Worm (Caenorhabditis elegans) whole organism, midembryonic: ENCODE results near the gene fbxb-43.

ENCODE experiments used
- T22C8.4 ChIP-seq: fragments of 200-800 bp; sonication (Bioruptor generic); IDR thresholded peaks from 2 replicates; pipeline ENCODE4 v1.3.6; 2022; ENCODE audit warnings: missing genetic modification characterization, missing compliant biosample characterization
- cog-1 ChIP-seq: sonication (generic microtip); optimal IDR thresholded peaks from 2 replicates; lab custom pipeline; 2016; ENCODE audit warnings: missing genetic modification characterization, missing compliant biosample characterization
- flt-1 ChIP-seq: fragments of 200-800 bp; sonication (Bioruptor generic); IDR thresholded peaks from 2 replicates; pipeline ENCODE4 v1.3.6; 2022; ENCODE audit warnings: missing genetic modification characterization, missing compliant biosample characterization
- klf-2 ChIP-seq: fragments of 200-800 bp; sonication (Bioruptor generic); conservative IDR thresholded peaks from 2 replicates; pipeline ENCODE4 v1.3.6; 2022; ENCODE audit warnings: missing genetic modification reagents, missing genetic modification characterization, missing compliant biosample characterization
- med-1 ChIP-seq: sonication (generic microtip); optimal IDR thresholded peaks from 2 replicates; lab custom pipeline; 2017; ENCODE audit warnings: missing genetic modification characterization, mild to moderate bottlenecking, missing compliant biosample characterization, antibody characterized with exemption, missing genetic modification reagents; ENCODE audit not compliant: insufficient read depth
- ref-1 ChIP-seq: fragments of 200-800 bp; sonication (Bioruptor generic); conservative IDR thresholded peaks from 2 replicates; pipeline ENCODE4 v1.3.6; 2022; ENCODE audit warnings: missing genetic modification reagents, missing genetic modification characterization, missing compliant biosample characterization
- tab-1 ChIP-seq: fragments of 200-800 bp; sonication (Bioruptor generic); IDR thresholded peaks from 2 replicates; pipeline ENCODE4 v1.3.6; 2022; ENCODE audit warnings: missing genetic modification characterization, missing compliant biosample characterization
- ztf-23 ChIP-seq: fragments of 200-800 bp; sonication (Bioruptor generic); IDR thresholded peaks from 2 replicates; pipeline ENCODE4 v1.3.6; 2022; ENCODE audit warnings: missing genetic modification reagents, missing genetic modification characterization, missing compliant biosample characterization
- ztf-29 ChIP-seq: fragments of 200-800 bp; sonication (Bioruptor generic); IDR thresholded peaks from 2 replicates; pipeline ENCODE4 v1.3.6; 2022; ENCODE audit warnings: missing genetic modification reagents, missing genetic modification characterization, missing compliant biosample characterization

The fbxb-43 gene

ce11 chrII:1535931-1536330, at the start of gene fbxb-43:
Gene fbxb-43 (plus strand): TSS chrII:1536231.
- TF ChIP-seq med-1 (GFP tag; lab: Kevin White, UChicago) (no peak), ref-1 (GFP tag; lab: Robert Waterston, UW) (no peak), ztf-23 (GFP tag; lab: Robert Waterston, UW) (no peak), flt-1 (no peak), T22C8.4 (GFP tag; lab: Robert Waterston, UW) (no peak), klf-2 (GFP tag; lab: Robert Waterston, UW) (no peak), tab-1 (GFP tag; lab: Robert Waterston, UW) (no peak), ztf-29 (no peak), cog-1 (tag; lab: Kevin White, UChicago) (no peak)

ce11 chrII:1490813-1491212, 45.2 kb upstream of the fbxb-43 start:
- TF ChIP-seq T22C8.4 (GFP tag; lab: Robert Waterston, UW) (no peak), med-1 (GFP tag; lab: Kevin White, UChicago) (no peak), cog-1 (tag; lab: Kevin White, UChicago) (no peak), tab-1 (GFP tag; lab: Robert Waterston, UW) (no peak), ref-1 (GFP tag; lab: Robert Waterston, UW) (no peak), flt-1 (no peak), klf-2 (GFP tag; lab: Robert Waterston, UW) (no peak), ztf-23 (GFP tag; lab: Robert Waterston, UW) (no peak), ztf-29 (no peak)

ce11 chrII:1500286-1500840, 35.7 kb upstream of the fbxb-43 start, which contains the start of gene emc-1:
Gene emc-1 (minus strand): TSS chrII:1500330.
- TF ChIP-seq cog-1 (tag; lab: Kevin White, UChicago), result no peak
- peak; percentile 19; the same call in 1 of the 2 replicates for TF ChIP-seq ztf-23 (GFP tag; lab: Robert Waterston, UW)

ce11 chrII:1500959-1501358, 35.1 kb upstream of the fbxb-43 start:
- TF ChIP-seq T22C8.4 (GFP tag; lab: Robert Waterston, UW) (no peak), flt-1 (no peak), med-1 (GFP tag; lab: Kevin White, UChicago) (no peak), ref-1 (GFP tag; lab: Robert Waterston, UW) (no peak), ztf-29 (no peak), ztf-23 (GFP tag; lab: Robert Waterston, UW) (no peak), tab-1 (GFP tag; lab: Robert Waterston, UW) (no peak), cog-1 (tag; lab: Kevin White, UChicago) (no peak), klf-2 (GFP tag; lab: Robert Waterston, UW) (no peak)

- peak; percentile 28; the same call in 1 of the 2 replicates for TF ChIP-seq tab-1 (GFP tag; lab: Robert Waterston, UW)
- 0 out of 2 replicates have a peak, but pooled peaks have one; percentile 20 for TF ChIP-seq flt-1
- no peak for TF ChIP-seq klf-2 (GFP tag; lab: Robert Waterston, UW)
- TF ChIP-seq ztf-23 (GFP tag; lab: Robert Waterston, UW), result no peak
- TF ChIP-seq T22C8.4 (GFP tag; lab: Robert Waterston, UW), result no peak
- TF ChIP-seq cog-1 (tag; lab: Kevin White, UChicago), result no peak
- no peak for TF ChIP-seq med-1 (GFP tag; lab: Kevin White, UChicago)
- no peak for TF ChIP-seq ref-1 (GFP tag; lab: Robert Waterston, UW)
- no peak for TF ChIP-seq ztf-29
Observed at ce11 chrII:1501614-1502355, 34.2 kb upstream of the fbxb-43 start.

- TF ChIP-seq tab-1 (GFP tag; lab: Robert Waterston, UW) (no peak), flt-1 (no peak), ref-1 (GFP tag; lab: Robert Waterston, UW) (no peak), ztf-23 (GFP tag; lab: Robert Waterston, UW) (no peak), ztf-29 (no peak), cog-1 (tag; lab: Kevin White, UChicago) (no peak), med-1 (GFP tag; lab: Kevin White, UChicago) (no peak), T22C8.4 (GFP tag; lab: Robert Waterston, UW) (no peak), klf-2 (GFP tag; lab: Robert Waterston, UW) (no peak)
Observed at ce11 chrII:1503663-1504062, 32.4 kb upstream of the fbxb-43 start.

- no peak for TF ChIP-seq flt-1
- no peak for TF ChIP-seq tab-1 (GFP tag; lab: Robert Waterston, UW)
- no peak for TF ChIP-seq ztf-23 (GFP tag; lab: Robert Waterston, UW)
- no peak for TF ChIP-seq med-1 (GFP tag; lab: Kevin White, UChicago)
- TF ChIP-seq T22C8.4 (GFP tag; lab: Robert Waterston, UW), result no peak
- no peak for TF ChIP-seq ref-1 (GFP tag; lab: Robert Waterston, UW)
- TF ChIP-seq klf-2 (GFP tag; lab: Robert Waterston, UW), result no peak
- no peak for TF ChIP-seq ztf-29
- no peak for TF ChIP-seq cog-1 (tag; lab: Kevin White, UChicago)
Observed at ce11 chrII:1504266-1504665, 31.8 kb upstream of the fbxb-43 start, which contains the start of gene fdgt-1. Gene fdgt-1 (plus strand): TSS chrII:1504566.

- no peak for TF ChIP-seq med-1 (GFP tag; lab: Kevin White, UChicago)
- no peak for TF ChIP-seq ztf-29
- no peak for TF ChIP-seq cog-1 (tag; lab: Kevin White, UChicago)
- no peak for TF ChIP-seq klf-2 (GFP tag; lab: Robert Waterston, UW)
- TF ChIP-seq flt-1, result no peak
- TF ChIP-seq T22C8.4 (GFP tag; lab: Robert Waterston, UW), result no peak
- no peak for TF ChIP-seq tab-1 (GFP tag; lab: Robert Waterston, UW)
- TF ChIP-seq ztf-23 (GFP tag; lab: Robert Waterston, UW), result no peak
- TF ChIP-seq ref-1 (GFP tag; lab: Robert Waterston, UW), result no peak
Observed at ce11 chrII:1517354-1517753, 18.7 kb upstream of the fbxb-43 start, which contains the start of gene math-45. Gene math-45 (minus strand): TSS chrII:1517454.

ce11 chrII:1518914-1519313, 17.1 kb upstream of the fbxb-43 start, which contains the start of gene Y51H7BR.8:
Gene Y51H7BR.8 (plus strand): TSS chrII:1519214.
- no peak for TF ChIP-seq ref-1 (GFP tag; lab: Robert Waterston, UW)
- no peak for TF ChIP-seq tab-1 (GFP tag; lab: Robert Waterston, UW)
- no peak for TF ChIP-seq T22C8.4 (GFP tag; lab: Robert Waterston, UW)
- no peak for TF ChIP-seq ztf-23 (GFP tag; lab: Robert Waterston, UW)
- no peak for TF ChIP-seq flt-1
- TF ChIP-seq klf-2 (GFP tag; lab: Robert Waterston, UW), result no peak
- TF ChIP-seq cog-1 (tag; lab: Kevin White, UChicago), result no peak
- TF ChIP-seq med-1 (GFP tag; lab: Kevin White, UChicago), result no peak
- TF ChIP-seq ztf-29, result no peak
